Worm (Caenorhabditis elegans) whole organism, early embryonic: ENCODE data around the gene plpp-1.2.

Experiments used
- B0310.2 ChIP-seq: sonication (generic microtip); optimal IDR thresholded peaks from 2 replicates; lab custom pipeline; 2016; ENCODE audit warnings: mild to moderate bottlenecking, missing genetic modification characterization, missing compliant biosample characterization
- F13C5.2 ChIP-seq: sonication (generic microtip); optimal IDR thresholded peaks from 2 replicates; lab custom pipeline; 2017; ENCODE audit warnings: mild to moderate bottlenecking, missing genetic modification characterization, inconsistent platforms, missing compliant biosample characterization
- aly-1 ChIP-seq: sonication (generic microtip); optimal IDR thresholded peaks from 2 replicates; lab custom pipeline; 2016; ENCODE audit warnings: missing genetic modification characterization, missing compliant biosample characterization
- ama-1 ChIP-seq: fragments of 150-350 bp; optimal IDR thresholded peaks from 2 replicates; lab custom pipeline; 2014
- ceh-13 ChIP-seq: fragments of 200-800 bp; sonication (Bioruptor generic); optimal IDR thresholded peaks from 2 replicates; lab custom pipeline; 2018; ENCODE audit warnings: mild to moderate bottlenecking, missing genetic modification characterization, missing compliant biosample characterization
- ceh-36 ChIP-seq: sonication (generic microtip); optimal IDR thresholded peaks from 2 replicates; lab custom pipeline; 2016; ENCODE audit warnings: missing genetic modification characterization, inconsistent platforms, missing compliant biosample characterization
- ets-7 ChIP-seq: sonication (generic microtip); optimal IDR thresholded peaks from 2 replicates; lab custom pipeline; 2016; ENCODE audit warnings: missing genotype, missing genetic modification characterization, missing compliant biosample characterization
- flt-1 ChIP-seq: fragments of 200-800 bp; sonication (Bioruptor generic); IDR thresholded peaks from 2 replicates; pipeline ENCODE4 v1.3.6; 2022; ENCODE audit warnings: missing genetic modification characterization, missing compliant biosample characterization
- hmbx-1 ChIP-seq: sonication (generic microtip); optimal IDR thresholded peaks from 2 replicates; lab custom pipeline; 2016; ENCODE audit warnings: mild to moderate bottlenecking, missing genetic modification characterization, missing compliant biosample characterization
- hmg-4 ChIP-seq: fragments of 200-800 bp; sonication (Bioruptor generic); optimal IDR thresholded peaks from 2 replicates; lab custom pipeline; 2018; ENCODE audit warnings: mild to moderate bottlenecking, missing genetic modification characterization, missing compliant biosample characterization
- hnd-1 ChIP-seq: sonication (generic microtip); optimal IDR thresholded peaks from 2 replicates; lab custom pipeline; 2016; ENCODE audit warnings: missing genetic modification characterization, missing compliant biosample characterization
- pes-1 ChIP-seq: fragments of 200-800 bp; sonication (Bioruptor generic); IDR thresholded peaks from 2 replicates; pipeline ENCODE4 v1.3.6; 2022; ENCODE audit warnings: missing genetic modification reagents, missing genetic modification characterization, missing compliant biosample characterization
- scrt-1 ChIP-seq: fragments of 200-800 bp; sonication (Bioruptor generic); IDR thresholded peaks from 2 replicates; pipeline ENCODE4 v1.3.6; 2022; ENCODE audit warnings: missing genetic modification characterization, missing compliant biosample characterization
- sea-1 ChIP-seq: fragments of 200-800 bp; sonication (Bioruptor generic); conservative IDR thresholded peaks from 2 replicates; pipeline ENCODE4 v1.3.6; 2022; ENCODE audit warnings: missing genetic modification characterization, missing compliant biosample characterization
- tbx-11 ChIP-seq: fragments of 200-800 bp; sonication (Bioruptor generic); IDR thresholded peaks from 2 replicates; pipeline ENCODE4 v1.3.6; 2022; ENCODE audit warnings: missing genetic modification characterization, missing compliant biosample characterization
- tbx-37 ChIP-seq: fragments of 200-800 bp; sonication (Bioruptor generic); conservative IDR thresholded peaks from 2 replicates; pipeline ENCODE4 v1.3.6; 2022; ENCODE audit warnings: missing genetic modification reagents, missing genetic modification characterization, missing compliant biosample characterization
- tra-4 ChIP-seq: sonication (generic microtip); optimal IDR thresholded peaks from 2 replicates; lab custom pipeline; 2017; ENCODE audit warnings: missing genetic modification characterization, missing compliant biosample characterization

Gene plpp-1.2

ce11 chrII:6513911-6514310 lies 28.6 kb downstream of the plpp-1.2 start, which contains the start of gene R05G9R.1:
Gene R05G9R.1 (minus strand): TSS chrII:6514011.
- TF ChIP-seq ama-1 (lab: Kevin White, UChicago) (no peak), ceh-36 (no peak), flt-1 (no peak), B0310.2 (no peak), hnd-1 (tag; lab: Kevin White, UChicago) (no peak), hmbx-1 (tag; lab: Kevin White, UChicago) (no peak), hmg-4 (GFP tag; lab: Kevin White, UChicago) (no peak), tbx-11 (GFP tag; lab: Robert Waterston, UW) (no peak), ceh-13 (no peak)

- no peak for TF ChIP-seq scrt-1 (GFP tag; lab: Robert Waterston, UW)
- no peak for TF ChIP-seq tbx-37
- TF ChIP-seq tra-4 (tag; lab: Kevin White, UChicago): no peak
- TF ChIP-seq hmg-4 (GFP tag; lab: Kevin White, UChicago): no peak
- TF ChIP-seq ceh-13: no peak
- TF ChIP-seq aly-1 (tag; lab: Kevin White, UChicago): no peak
- TF ChIP-seq flt-1: no peak
- TF ChIP-seq B0310.2: no peak
- no peak for TF ChIP-seq ceh-36
- no peak for TF ChIP-seq ets-7 (tag; lab: Kevin White, UChicago)
- no peak for TF ChIP-seq pes-1 (GFP tag; lab: Robert Waterston, UW)
- no peak for TF ChIP-seq ama-1 (lab: Kevin White, UChicago)
Measured at ce11 chrII:6516276-6516675, 31.0 kb downstream of the plpp-1.2 start, which contains the start of gene C56E6.7. Gene C56E6.7 (plus strand): TSS chrII:6516576.

ce11 chrII:6519703-6520102 lies 34.4 kb downstream of the plpp-1.2 start:
- TF ChIP-seq hnd-1 (tag; lab: Kevin White, UChicago) (no peak), F13C5.2 (tag; lab: Kevin White, UChicago) (no peak), scrt-1 (GFP tag; lab: Robert Waterston, UW) (no peak), B0310.2 (no peak), ceh-36 (no peak), hmg-4 (GFP tag; lab: Kevin White, UChicago) (no peak), tbx-37 (no peak), tbx-11 (GFP tag; lab: Robert Waterston, UW) (no peak), hmbx-1 (tag; lab: Kevin White, UChicago) (no peak), flt-1 (no peak), sea-1 (GFP tag; lab: Robert Waterston, UW) (no peak), ama-1 (lab: Kevin White, UChicago) (no peak), ets-7 (tag; lab: Kevin White, UChicago) (no peak), ceh-13 (no peak), pes-1 (GFP tag; lab: Robert Waterston, UW) (no peak)

ce11 chrII:6520103-6520502 lies 34.8 kb downstream of the plpp-1.2 start:
- TF ChIP-seq hmg-4 (GFP tag; lab: Kevin White, UChicago) (no peak), sea-1 (GFP tag; lab: Robert Waterston, UW) (no peak), tra-4 (tag; lab: Kevin White, UChicago) (no peak), tbx-11 (GFP tag; lab: Robert Waterston, UW) (no peak), aly-1 (tag; lab: Kevin White, UChicago) (no peak), ceh-36 (no peak), ama-1 (lab: Kevin White, UChicago) (no peak), ets-7 (tag; lab: Kevin White, UChicago) (no peak), tbx-37 (no peak), scrt-1 (GFP tag; lab: Robert Waterston, UW) (no peak), hmbx-1 (tag; lab: Kevin White, UChicago) (no peak), flt-1 (no peak), B0310.2 (no peak), ceh-13 (no peak), pes-1 (GFP tag; lab: Robert Waterston, UW) (no peak), hnd-1 (tag; lab: Kevin White, UChicago) (no peak), F13C5.2 (tag; lab: Kevin White, UChicago) (no peak)

- TF ChIP-seq hmbx-1 (tag; lab: Kevin White, UChicago): no peak
- no peak for TF ChIP-seq tbx-11 (GFP tag; lab: Robert Waterston, UW)
- no peak for TF ChIP-seq sea-1 (GFP tag; lab: Robert Waterston, UW)
Measured at ce11 chrII:6521316-6521715, 36.0 kb downstream of the plpp-1.2 start, which contains the start of gene toe-2. Gene toe-2 (minus strand): TSS chrII:6521385.

- peak; percentile 80 for TF ChIP-seq hmg-4 (GFP tag; lab: Kevin White, UChicago)
- peak; percentile 53 for TF ChIP-seq aly-1 (tag; lab: Kevin White, UChicago)
- TF ChIP-seq flt-1: 0 out of 2 replicates have a peak, but pooled peaks have one; percentile 23
- TF ChIP-seq sea-1 (GFP tag; lab: Robert Waterston, UW): 0 out of 2 replicates have a peak, but pooled peaks have one; percentile 36
- TF ChIP-seq hnd-1 (tag; lab: Kevin White, UChicago): no peak
- no peak for TF ChIP-seq tra-4 (tag; lab: Kevin White, UChicago)
- no peak; the same call in 1 of the 2 replicates for TF ChIP-seq tbx-37
Measured at ce11 chrII:6522622-6523254, 37.5 kb downstream of the plpp-1.2 start.

ce11 chrII:6523940-6524339 lies 38.7 kb downstream of the plpp-1.2 start:
- TF ChIP-seq ceh-13 (no peak), B0310.2 (no peak), pes-1 (GFP tag; lab: Robert Waterston, UW) (no peak), flt-1 (no peak), ama-1 (lab: Kevin White, UChicago) (no peak)

ce11 chrII:6524501-6524977 lies 39.3 kb downstream of the plpp-1.2 start, which contains the start of gene C56E6.2:
Gene C56E6.2 (plus strand): TSS chrII:6524927.
- TF ChIP-seq sea-1 (GFP tag; lab: Robert Waterston, UW) (no peak), aly-1 (tag; lab: Kevin White, UChicago) (no peak), hnd-1 (tag; lab: Kevin White, UChicago) (no peak), tra-4 (tag; lab: Kevin White, UChicago) (no peak), B0310.2 (no peak), pes-1 (GFP tag; lab: Robert Waterston, UW) (no peak), hmbx-1 (tag; lab: Kevin White, UChicago) (no peak), F13C5.2 (tag; lab: Kevin White, UChicago) (no peak), ama-1 (lab: Kevin White, UChicago) (no peak), scrt-1 (GFP tag; lab: Robert Waterston, UW) (no peak)
